Fruit fly (Drosophila melanogaster): ENCODE data around the gene Gr28a.

- no peak for TF ChIP-seq Clk (GFP tag; optimal IDR thresholded peaks at IDR 0.05)
- no peak for TF ChIP-seq Crg-1 (GFP tag; optimal IDR thresholded peaks at IDR 0.05)
- no peak for TF ChIP-seq ovo (GFP tag; optimal IDR thresholded peaks at IDR 0.05)
- TF ChIP-seq kay (GFP tag; ENCODE audit: borderline replicate concordance), result no peak
- no peak for TF ChIP-seq CG33017 (tag; optimal IDR thresholded peaks at IDR 0.05)
- TF ChIP-seq CG1620 (GFP tag; optimal IDR thresholded peaks at IDR 0.05), result no peak
- no peak for TF ChIP-seq bab1 (GFP tag; optimal IDR thresholded peaks at IDR 0.05)
- no peak for TF ChIP-seq pad (GFP tag; optimal IDR thresholded peaks at IDR 0.05)
- TF ChIP-seq CG12768 (GFP tag; optimal IDR thresholded peaks at IDR 0.05), result no peak
- no peak for TF ChIP-seq cnc (optimal IDR thresholded peaks at IDR 0.05)
- no peak for TF ChIP-seq CG7045 (GFP tag; optimal IDR thresholded peaks at IDR 0.05)
- no peak for TF ChIP-seq cic (GFP tag; optimal IDR thresholded peaks at IDR 0.05)
- no peak for TF ChIP-seq CG5204 (GFP tag; optimal IDR thresholded peaks at IDR 0.05)
- TF ChIP-seq CG7101 (tag; optimal IDR thresholded peaks at IDR 0.05), result peak; percentile 3
These were observed 37.9 kb upstream of the Gr28a start for dm6 chr2L:7491902-7492301.
